Fruit fly (Drosophila melanogaster) S2 (cell line): ENCODE measurements around the gene CG15423.

Source experiments
- CG8478 ChIP-seq: fragments of >200 bp; optimal IDR thresholded peaks from 2 replicates; lab custom pipeline; 2018
- CTCF ChIP-seq, 2 experiments: fragments of >200 bp; optimal IDR thresholded peaks; 2 replicates each; lab custom pipeline; 2018

dm6 chr2L:4036306-4036705 lies 30.5 kb downstream of the CG15423 start:
- no peak for TF ChIP-seq CG8478
- no peak for TF ChIP-seq CTCF (optimal IDR thresholded peaks at IDR 0.05; lab: Kevin White, UChicago)
